Worm (Caenorhabditis elegans) whole organism, mixed stage, embryonic: ENCODE measurements around the gene tbc-17.
"Not testable (repeated sequence)": the region's sequence is repeated elsewhere in the genome, so short reads cannot be mapped to it uniquely, and the experiment has no call there.

Experiments
- bed-3 ChIP-seq: fragments of 200-800 bp; sonication (Bioruptor generic); optimal IDR thresholded peaks from 3 replicates; lab custom pipeline; 2018; ENCODE audit warnings: mild to moderate bottlenecking, missing genetic modification characterization, moderate library complexity, missing compliant biosample characterization
- blmp-1 ChIP-seq: fragments of 150-350 bp; optimal IDR thresholded peaks from 2 replicates; lab custom pipeline; 2014; ENCODE audit warnings: missing biosample characterization, missing genetic modification characterization
- ceh-39 ChIP-seq: fragments of 150-350 bp; optimal IDR thresholded peaks from 2 replicates; lab custom pipeline; 2014; ENCODE audit warnings: missing biosample characterization, missing genetic modification characterization
- ceh-43 ChIP-seq: fragments of 200-800 bp; sonication (Bioruptor generic); optimal IDR thresholded peaks from 2 replicates; lab custom pipeline; 2018; ENCODE audit warnings: mild to moderate bottlenecking, missing genetic modification characterization, moderate library complexity, missing compliant biosample characterization
- ceh-83 ChIP-seq: fragments of 200-800 bp; sonication (Bioruptor generic); optimal IDR thresholded peaks from 2 replicates; lab custom pipeline; 2018; ENCODE audit warnings: mild to moderate bottlenecking, missing genetic modification characterization, missing compliant biosample characterization
- ces-1 ChIP-seq: fragments of 150-350 bp; optimal IDR thresholded peaks from 2 replicates; lab custom pipeline; 2014; ENCODE audit warnings: missing biosample characterization, missing genetic modification reagents, missing genetic modification characterization
- cnd-1 ChIP-seq: fragments of 200-800 bp; sonication (Bioruptor generic); optimal IDR thresholded peaks from 2 replicates; lab custom pipeline; 2018; ENCODE audit warnings: mild to moderate bottlenecking, missing genetic modification characterization, missing compliant biosample characterization
- drap-1 ChIP-seq: fragments of 200-800 bp; sonication (Bioruptor generic); optimal IDR thresholded peaks from 3 replicates; lab custom pipeline; 2018; ENCODE audit warnings: mild to moderate bottlenecking, missing genetic modification characterization, missing compliant biosample characterization
- elt-1 ChIP-seq: sonication (generic microtip); optimal IDR thresholded peaks from 2 replicates; lab custom pipeline; 2017; ENCODE audit warnings: missing genetic modification characterization, mild to moderate bottlenecking, missing compliant biosample characterization, antibody characterized with exemption, moderate library complexity, borderline replicate concordance; ENCODE audit not compliant: insufficient read depth
- elt-3 ChIP-seq: fragments of 150-350 bp; optimal IDR thresholded peaks from 2 replicates; lab custom pipeline; 2014; ENCODE audit warnings: missing biosample characterization, missing genetic modification characterization
- ham-2 ChIP-seq: fragments of 200-800 bp; sonication (Bioruptor generic); optimal IDR thresholded peaks from 2 replicates; lab custom pipeline; 2018; ENCODE audit warnings: mild to moderate bottlenecking, missing genetic modification characterization, missing compliant biosample characterization
- hlh-1 ChIP-seq: fragments of 150-350 bp; optimal IDR thresholded peaks from 2 replicates; lab custom pipeline; 2014; ENCODE audit warnings: missing biosample characterization, missing genetic modification reagents, missing genetic modification characterization
- lin-32 ChIP-seq: fragments of 200-800 bp; sonication (Bioruptor generic); optimal IDR thresholded peaks from 2 replicates; lab custom pipeline; 2018; ENCODE audit warnings: mild to moderate bottlenecking, missing genetic modification characterization, missing compliant biosample characterization
- lsy-2 ChIP-seq: fragments of 150-350 bp; optimal IDR thresholded peaks from 2 replicates; lab custom pipeline; 2014; ENCODE audit warnings: missing biosample characterization, missing genetic modification characterization
- mab-5 ChIP-seq: fragments of 150-350 bp; optimal IDR thresholded peaks from 2 replicates; lab custom pipeline; 2014; ENCODE audit warnings: missing biosample characterization, missing genetic modification characterization
- mls-2 ChIP-seq: sonication (generic microtip); optimal IDR thresholded peaks from 2 replicates; lab custom pipeline; 2016; ENCODE audit warnings: mild to moderate bottlenecking, missing genetic modification characterization, moderate library complexity, missing compliant biosample characterization
- nhr-12 ChIP-seq: fragments of 150-350 bp; optimal IDR thresholded peaks from 2 replicates; lab custom pipeline; 2014; ENCODE audit warnings: missing biosample characterization, missing genetic modification characterization
- nhr-2 ChIP-seq: fragments of 150-350 bp; optimal IDR thresholded peaks from 2 replicates; lab custom pipeline; 2014; ENCODE audit warnings: missing biosample characterization, missing genetic modification characterization
- nhr-237 ChIP-seq: fragments of 150-350 bp; optimal IDR thresholded peaks from 2 replicates; lab custom pipeline; 2014; ENCODE audit warnings: missing biosample characterization, missing genetic modification characterization
- nhr-28 ChIP-seq: fragments of 150-350 bp; optimal IDR thresholded peaks from 2 replicates; lab custom pipeline; 2014; ENCODE audit warnings: missing biosample characterization, missing genetic modification characterization
- pha-4 ChIP-seq: fragments of 150-350 bp; optimal IDR thresholded peaks from 2 replicates; lab custom pipeline; 2018; ENCODE audit warnings: missing biosample characterization, missing genetic modification reagents, missing genetic modification characterization
- sem-2 ChIP-seq: fragments of 200-800 bp; sonication (Bioruptor generic); optimal IDR thresholded peaks from 2 replicates; lab custom pipeline; 2018; ENCODE audit warnings: mild to moderate bottlenecking, missing genetic modification characterization, missing compliant biosample characterization
- snpc-4 ChIP-seq: fragments of 150-350 bp; optimal IDR thresholded peaks from 2 replicates; lab custom pipeline; 2014; ENCODE audit warnings: missing biosample characterization, missing genetic modification characterization
- sptf-1 ChIP-seq: sonication (generic microtip); optimal IDR thresholded peaks from 2 replicates; lab custom pipeline; 2017; ENCODE audit warnings: mild to moderate bottlenecking, missing genetic modification characterization, moderate library complexity, missing compliant biosample characterization
- tbx-8 ChIP-seq: fragments of 200-800 bp; sonication (Bioruptor generic); optimal IDR thresholded peaks from 2 replicates; lab custom pipeline; 2018; ENCODE audit warnings: mild to moderate bottlenecking, missing genetic modification characterization, moderate library complexity, missing compliant biosample characterization
- unc-120 ChIP-seq: sonication (generic microtip); optimal IDR thresholded peaks from 2 replicates; lab custom pipeline; 2017; ENCODE audit warnings: missing genetic modification characterization, missing compliant biosample characterization; ENCODE audit not compliant: poor library complexity, severe bottlenecking
- unc-62 ChIP-seq: fragments of 150-350 bp; optimal IDR thresholded peaks from 2 replicates; lab custom pipeline; 2014; ENCODE audit warnings: missing biosample characterization, missing genetic modification reagents, missing genetic modification characterization
- zip-8 ChIP-seq: fragments of 150-350 bp; optimal IDR thresholded peaks from 2 replicates; lab custom pipeline; 2014; ENCODE audit warnings: missing biosample characterization, missing genetic modification characterization
- ztf-11 ChIP-seq: fragments of 150-350 bp; optimal IDR thresholded peaks from 2 replicates; lab custom pipeline; 2014; ENCODE audit warnings: missing biosample characterization, missing genetic modification characterization

Gene tbc-17

ce11 chrII:12753725-12754124 is 59.5 kb downstream of the tbc-17 start, which contains the start of gene Y46G5A.39:
Gene Y46G5A.39, minus strand, starts transcription at chrII:12753825.
- not testable (repeated sequence) for TF ChIP-seq blmp-1, lsy-2, mls-2 (tag; lab: Kevin White, UChicago)
- TF ChIP-seq, all 35 proteins: peak for 0; not testable (repeated sequence) for 35

- no peak for TF ChIP-seq lsy-2 (tag; lab: Kevin White, UChicago)
- TF ChIP-seq ceh-43 (GFP tag; lab: Kevin White, UChicago), result no peak
- TF ChIP-seq sptf-1 (tag; lab: Kevin White, UChicago), result no peak
- TF ChIP-seq ham-2 (GFP tag; lab: Kevin White, UChicago), result no peak
- TF ChIP-seq ces-1 (GFP tag; lab: Kevin White, UChicago), result no peak
- TF ChIP-seq elt-3 (tag; lab: Kevin White, UChicago), result no peak
- no peak for TF ChIP-seq unc-120 (tag; lab: Kevin White, UChicago)
- TF ChIP-seq ceh-39 (tag; lab: Kevin White, UChicago), result peak; percentile 33
- no peak for TF ChIP-seq pha-4 (tag; lab: Kevin White, UChicago)
Measured at ce11 chrII:12756180-12756579, 62.0 kb downstream of the tbc-17 start, which contains the start of the genes Y46G5A.7 and Y46G5A.8. Gene Y46G5A.7, minus strand, starts transcription at chrII:12756332. Gene Y46G5A.8, plus strand, starts transcription at chrII:12756338.

DNA sequence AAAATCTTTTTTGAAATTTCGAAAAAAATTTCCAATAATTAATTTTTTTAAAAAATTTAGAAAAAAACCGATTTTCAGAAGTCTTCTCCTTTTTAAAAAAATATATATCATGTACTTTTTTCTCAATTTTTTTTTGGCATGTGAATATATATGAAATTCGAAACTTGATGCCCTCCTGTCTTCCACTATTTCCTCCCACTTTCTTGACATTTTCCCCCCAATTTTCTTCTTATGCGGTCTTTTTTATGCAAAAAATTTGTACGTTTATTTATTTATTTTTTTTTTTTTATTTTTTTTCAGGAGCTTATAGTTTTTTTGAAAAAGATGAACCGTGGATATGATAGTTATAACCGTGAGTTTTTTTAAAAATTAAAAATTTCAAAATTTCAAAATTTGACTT is 66.3 kb downstream of the tbc-17 start, which contains the start of gene cnp-2:
cnp-2 (plus strand) TSS at position 301 of the 400 bp plus-strand sequence.
- no peak for TF ChIP-seq nhr-237 (tag; lab: Kevin White, UChicago)
- no peak for TF ChIP-seq nhr-12 (tag; lab: Kevin White, UChicago)
- no peak for TF ChIP-seq hlh-1 (tag; lab: Kevin White, UChicago)
- TF ChIP-seq lsy-2 (tag; lab: Kevin White, UChicago), result no peak
- no peak for TF ChIP-seq elt-3 (tag; lab: Kevin White, UChicago)
- TF ChIP-seq ces-1 (GFP tag; lab: Kevin White, UChicago), result no peak
- TF ChIP-seq ham-2 (GFP tag; lab: Kevin White, UChicago), result no peak

DNA sequence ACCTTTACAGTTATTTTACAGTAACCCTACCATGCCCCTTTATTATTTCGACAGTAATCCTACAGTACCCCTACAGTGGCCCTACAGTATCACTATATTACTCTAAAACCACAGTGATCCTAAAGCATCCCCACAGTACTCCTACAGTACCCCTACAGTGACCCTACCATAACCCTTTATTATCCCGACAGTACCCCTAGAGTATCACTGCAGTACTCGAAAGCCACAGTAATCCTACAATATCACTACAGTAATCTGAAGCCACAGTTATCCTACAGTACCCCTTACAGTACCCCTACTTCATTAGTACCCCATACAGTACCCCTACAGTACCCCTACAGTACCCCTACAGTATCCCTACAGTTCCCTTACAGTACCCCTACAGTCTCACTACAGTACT is 70.3 kb downstream of the tbc-17 start:
- no peak for TF ChIP-seq lin-32 (GFP tag; lab: Kevin White, UChicago)
- no peak for TF ChIP-seq elt-1 (tag; lab: Kevin White, UChicago)
- TF ChIP-seq ces-1 (GFP tag; lab: Kevin White, UChicago), result no peak
- TF ChIP-seq drap-1 (GFP tag; lab: Kevin White, UChicago), result no peak
- no peak for TF ChIP-seq ceh-83 (GFP tag; lab: Kevin White, UChicago)
- no peak for TF ChIP-seq pha-4 (tag; lab: Kevin White, UChicago)
- TF ChIP-seq zip-8 (tag; lab: Kevin White, UChicago), result no peak
- TF ChIP-seq tbx-8, result no peak
- no peak for TF ChIP-seq nhr-2 (tag; lab: Kevin White, UChicago)

DNA sequence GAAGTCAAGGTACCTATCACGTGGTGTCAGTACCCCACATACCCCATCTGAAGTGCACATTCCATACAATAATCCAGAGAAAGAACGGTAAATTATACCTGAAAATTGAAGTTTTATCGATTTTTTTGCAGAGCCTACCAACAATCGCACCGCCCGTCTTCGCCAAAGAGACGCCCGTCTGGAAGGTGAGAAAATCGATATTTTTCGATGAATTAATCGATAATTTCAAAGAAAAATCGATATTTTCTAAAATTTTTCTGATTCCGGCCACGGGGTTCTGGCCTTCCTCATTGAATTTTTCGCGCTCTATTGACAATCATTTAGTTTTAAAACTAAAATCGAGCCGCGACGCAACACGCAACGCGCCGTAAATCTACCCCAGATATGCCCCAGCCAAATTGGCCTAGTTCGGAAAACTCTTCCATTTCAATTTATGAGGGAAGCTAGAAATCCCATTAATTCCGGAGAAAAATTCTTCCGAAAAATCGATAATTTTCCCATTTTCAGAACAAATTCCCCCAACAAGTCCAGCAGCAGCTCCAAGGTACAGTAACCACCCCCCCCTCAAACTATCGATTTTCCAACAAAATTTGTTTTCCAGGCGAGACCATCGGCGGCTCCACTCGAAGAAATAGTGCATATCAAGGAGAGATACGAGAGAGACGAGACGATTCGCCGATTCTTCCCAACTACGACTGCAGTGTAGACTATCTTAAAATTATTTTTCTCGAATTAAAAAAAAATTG is 72.4 kb downstream of the tbc-17 start:
- TF ChIP-seq cnd-1 (tag; lab: Kevin White, UChicago), result no peak
- TF ChIP-seq sem-2 (GFP tag; lab: Kevin White, UChicago), result no peak
- TF ChIP-seq ceh-43 (GFP tag; lab: Kevin White, UChicago), result no peak
- no peak for TF ChIP-seq drap-1 (GFP tag; lab: Kevin White, UChicago)
- TF ChIP-seq bed-3 (GFP tag; lab: Kevin White, UChicago), result no peak
- no peak for TF ChIP-seq unc-62 (GFP tag; lab: Kevin White, UChicago)
- no peak for TF ChIP-seq ceh-39 (tag; lab: Kevin White, UChicago)
- no peak for TF ChIP-seq ham-2 (GFP tag; lab: Kevin White, UChicago)
- no peak for TF ChIP-seq ztf-11 (tag; lab: Kevin White, UChicago)
- TF ChIP-seq unc-120 (tag; lab: Kevin White, UChicago), result no peak
- TF ChIP-seq nhr-2 (tag; lab: Kevin White, UChicago), result no peak
- TF ChIP-seq lin-32 (GFP tag; lab: Kevin White, UChicago), result no peak
- no peak for TF ChIP-seq elt-3 (tag; lab: Kevin White, UChicago)
- TF ChIP-seq ceh-83 (GFP tag; lab: Kevin White, UChicago), result no peak
- no peak for TF ChIP-seq mab-5 (tag; lab: Kevin White, UChicago)
- no peak for TF ChIP-seq hlh-1 (tag; lab: Kevin White, UChicago)
- no peak for TF ChIP-seq nhr-28
- no peak for TF ChIP-seq snpc-4 (tag; lab: Kevin White, UChicago)
